Worm (Caenorhabditis elegans) whole organism, young adult: ENCODE measurements around the gene Y41D4B.6.

ENCODE experiments used
- B0261.1 ChIP-seq: sonication (generic microtip); optimal IDR thresholded peaks from 2 replicates; lab custom pipeline; 2016; ENCODE audit warnings: mild to moderate bottlenecking, missing genetic modification characterization, moderate library complexity, missing compliant biosample characterization
- F57C9.4 ChIP-seq: sonication (generic microtip); optimal IDR thresholded peaks from 2 replicates; lab custom pipeline; 2017; ENCODE audit warnings: mild to moderate bottlenecking, missing genetic modification characterization, missing compliant biosample characterization
- K12H6.12 ChIP-seq: fragments of 200-800 bp; sonication (Bioruptor generic); optimal IDR thresholded peaks from 2 replicates; lab custom pipeline; 2018; ENCODE audit warnings: mild to moderate bottlenecking, missing genetic modification characterization, missing compliant biosample characterization
- Y67H2A.10 ChIP-seq: fragments of 200-800 bp; sonication (Bioruptor generic); conservative IDR thresholded peaks from 2 replicates; pipeline ENCODE4 v1.3.6; 2022; ENCODE audit warnings: missing genetic modification reagents, missing genetic modification characterization, missing compliant biosample characterization
- aptf-2 ChIP-seq: fragments of 200-800 bp; sonication (Bioruptor generic); conservative IDR thresholded peaks from 2 replicates; pipeline ENCODE4 v1.3.6; 2022; ENCODE audit warnings: missing genetic modification reagents, missing genetic modification characterization, missing compliant biosample characterization
- attf-3 ChIP-seq: fragments of 200-800 bp; sonication (Bioruptor generic); conservative IDR thresholded peaks from 2 replicates; pipeline ENCODE4 v1.3.6; 2022; ENCODE audit warnings: missing genetic modification reagents, missing genetic modification characterization, missing compliant biosample characterization
- egl-18 ChIP-seq: fragments of 200-800 bp; sonication (Bioruptor generic); IDR thresholded peaks from 2 replicates; pipeline ENCODE4 v1.3.6; 2022; ENCODE audit warnings: missing genetic modification reagents, missing genetic modification characterization, missing compliant biosample characterization
- mes-4 ChIP-seq: sonication (generic microtip); optimal IDR thresholded peaks from 2 replicates; lab custom pipeline; 2016; ENCODE audit warnings: missing genotype, missing genetic modification characterization, missing compliant biosample characterization
- mxl-1 ChIP-seq: sonication (generic microtip); optimal IDR thresholded peaks from 2 replicates; lab custom pipeline; 2016; ENCODE audit warnings: missing genetic modification characterization, missing compliant biosample characterization
- ztf-28 ChIP-seq: fragments of 200-800 bp; sonication (Bioruptor generic); IDR thresholded peaks from 2 replicates; pipeline ENCODE4 v1.3.6; 2022; ENCODE audit warnings: missing genetic modification reagents, missing genetic modification characterization, missing compliant biosample characterization

Y41D4B.6 gene

ce11 chrIV:1682066-1682465 lies 48.5 kb downstream of the Y41D4B.6 start, which contains the start of gene Y41D4B.24:
Y41D4B.24 (minus strand) TSS chrIV:1682166.
- TF ChIP-seq K12H6.12 (tag; lab: Kevin White, UChicago): no peak
- no peak for TF ChIP-seq aptf-2
- TF ChIP-seq attf-3 (GFP tag; lab: Robert Waterston, UW): no peak
- no peak for TF ChIP-seq mes-4 (tag; lab: Kevin White, UChicago)
- TF ChIP-seq F57C9.4 (tag; lab: Kevin White, UChicago): no peak
- TF ChIP-seq egl-18 (GFP tag; lab: Robert Waterston, UW): no peak
- no peak for TF ChIP-seq Y67H2A.10 (GFP tag; lab: Robert Waterston, UW)
- no peak for TF ChIP-seq mxl-1 (tag; lab: Kevin White, UChicago)
- no peak for TF ChIP-seq ztf-28 (GFP tag; lab: Robert Waterston, UW)
- TF ChIP-seq B0261.1 (tag; lab: Kevin White, UChicago): no peak
- TF ChIP-seq, all 124 proteins: peak for 0
